Fruit fly (Drosophila melanogaster) whole organism, adult: ENCODE results near the gene CG43901.

Experiments used
- CG11617 ChIP-seq: fragments of 200-800 bp; sonication (Bioruptor generic); optimal IDR thresholded peaks from 2 replicates; lab custom pipeline; 2017; ENCODE audit warnings: mild to moderate bottlenecking, missing biosample characterization, missing genetic modification reagents, missing genetic modification characterization
- CG12768 ChIP-seq: fragments of 200-800 bp; sonication (Bioruptor generic); optimal IDR thresholded peaks from 2 replicates; lab custom pipeline; 2017; ENCODE audit warnings: missing biosample characterization, missing genetic modification characterization, mild to moderate bottlenecking, moderate library complexity, missing genetic modification reagents
- CG14711 ChIP-seq: fragments of 200-800 bp; sonication (Bioruptor generic); optimal IDR thresholded peaks from 2 replicates; lab custom pipeline; 2018; ENCODE audit warnings: missing biosample characterization, mild to moderate bottlenecking, missing genetic modification characterization, moderate library complexity
- CG1620 ChIP-seq: fragments of 200-800 bp; sonication (Bioruptor generic); optimal IDR thresholded peaks from 2 replicates; lab custom pipeline; 2016; ENCODE audit warnings: missing biosample characterization, missing genetic modification characterization
- CG33017 ChIP-seq: fragments of 200-800 bp; sonication (Bioruptor generic); optimal IDR thresholded peaks from 2 replicates; lab custom pipeline; 2018; ENCODE audit warnings: missing biosample characterization, mild to moderate bottlenecking, missing genetic modification characterization, moderate library complexity
- CG5204 ChIP-seq: fragments of 200-800 bp; sonication (Bioruptor generic); optimal IDR thresholded peaks from 2 replicates; lab custom pipeline; 2016; ENCODE audit warnings: missing biosample characterization, missing genetic modification characterization
- CG7045 ChIP-seq: fragments of 200-800 bp; sonication (Bioruptor generic); optimal IDR thresholded peaks from 2 replicates; lab custom pipeline; 2017; ENCODE audit warnings: missing biosample characterization, mild to moderate bottlenecking, missing genetic modification characterization
- CG7101 ChIP-seq: fragments of 200-800 bp; sonication (Bioruptor generic); optimal IDR thresholded peaks from 2 replicates; lab custom pipeline; 2018; ENCODE audit warnings: missing biosample characterization, mild to moderate bottlenecking, missing genetic modification characterization, moderate library complexity
- Clk ChIP-seq: fragments of 200-800 bp; sonication (Bioruptor generic); optimal IDR thresholded peaks from 2 replicates; lab custom pipeline; 2017; ENCODE audit warnings: missing biosample characterization, missing genetic modification characterization
- Crg-1 ChIP-seq: fragments of 200-800 bp; sonication (Bioruptor generic); optimal IDR thresholded peaks from 2 replicates; lab custom pipeline; 2016; ENCODE audit warnings: missing biosample characterization, missing genetic modification characterization
- Hr96 ChIP-seq: fragments of 200-800 bp; sonication (Bioruptor generic); optimal IDR thresholded peaks from 2 replicates; lab custom pipeline; 2016; ENCODE audit warnings: missing biosample characterization, missing genetic modification characterization
- Mnt ChIP-seq: fragments of 200-800 bp; sonication (Bioruptor generic); optimal IDR thresholded peaks from 2 replicates; lab custom pipeline; 2016; ENCODE audit warnings: missing biosample characterization, mild to moderate bottlenecking, missing genetic modification characterization
- bab1 ChIP-seq: fragments of 200-800 bp; sonication (Bioruptor generic); optimal IDR thresholded peaks from 3 replicates; lab custom pipeline; 2019; ENCODE audit warnings: missing biosample characterization, mild to moderate bottlenecking, missing genetic modification characterization, moderate library complexity
- cic ChIP-seq: fragments of 200-800 bp; sonication (Bioruptor generic); optimal IDR thresholded peaks from 2 replicates; lab custom pipeline; 2017; ENCODE audit warnings: missing biosample characterization, mild to moderate bottlenecking, missing genetic modification characterization, moderate library complexity
- cnc ChIP-seq, 2 experiments: fragments of >200 bp; optimal IDR thresholded peaks; 2 replicates each; lab custom pipeline; 2017
- kay ChIP-seq: fragments of 200-800 bp; sonication (Bioruptor generic); peaks from one replicate; lab custom pipeline; 2016; ENCODE audit warnings: missing biosample characterization, missing genetic modification characterization, borderline replicate concordance
- ovo ChIP-seq: fragments of 200-800 bp; sonication (Bioruptor generic); optimal IDR thresholded peaks from 2 replicates; lab custom pipeline; 2016; ENCODE audit warnings: missing biosample characterization, missing genetic modification characterization
- pad ChIP-seq: fragments of 200-800 bp; sonication (Bioruptor generic); optimal IDR thresholded peaks from 3 replicates; lab custom pipeline; 2017; ENCODE audit warnings: missing biosample characterization, missing genetic modification characterization, mild to moderate bottlenecking, moderate library complexity, missing genetic modification reagents
- tj ChIP-seq: fragments of 200-800 bp; sonication (Bioruptor generic); optimal IDR thresholded peaks from 3 replicates; lab custom pipeline; 2017; ENCODE audit warnings: missing biosample characterization, mild to moderate bottlenecking, missing genetic modification characterization, moderate library complexity
- toe ChIP-seq: fragments of 200-800 bp; sonication (Bioruptor generic); optimal IDR thresholded peaks from 2 replicates; lab custom pipeline; 2016; ENCODE audit warnings: missing biosample characterization, missing genetic modification characterization

Gene CG43901

dm6 chrX:10921665-10922064, 16.1 kb downstream of the CG43901 start:
- TF ChIP-seq Hr96 (GFP tag; lab: Kevin White, UChicago) (no peak), CG5204 (GFP tag; lab: Kevin White, UChicago) (no peak), CG7045 (GFP tag; lab: Kevin White, UChicago) (no peak), Mnt (GFP tag; lab: Kevin White, UChicago) (no peak), CG11617 (GFP tag; lab: Kevin White, UChicago) (no peak), CG1620 (GFP tag; lab: Kevin White, UChicago) (no peak), kay (GFP tag; lab: Kevin White, UChicago) (no peak), toe (GFP tag; lab: Kevin White, UChicago) (no peak), bab1 (GFP tag; lab: Kevin White, UChicago) (no peak), ovo (GFP tag; lab: Kevin White, UChicago) (no peak), Clk (GFP tag; lab: Kevin White, UChicago) (no peak), Crg-1 (GFP tag; lab: Kevin White, UChicago) (no peak), CG33017 (tag; lab: Kevin White, UChicago) (no peak), CG14711 (tag; lab: Kevin White, UChicago) (no peak), cnc (optimal IDR thresholded peaks at IDR 0.05; lab: Kevin White, UChicago) (no peak), tj (GFP tag; lab: Kevin White, UChicago) (no peak)

- TF ChIP-seq tj (GFP tag; lab: Kevin White, UChicago): no peak
- no peak for TF ChIP-seq pad (GFP tag; lab: Kevin White, UChicago)
- TF ChIP-seq cnc (optimal IDR thresholded peaks at IDR 0.05; lab: Kevin White, UChicago): no peak
- TF ChIP-seq CG12768 (GFP tag; lab: Kevin White, UChicago): no peak
- peak; percentile 16 for TF ChIP-seq kay (GFP tag; lab: Kevin White, UChicago)
- TF ChIP-seq CG14711 (tag; lab: Kevin White, UChicago): no peak
- no peak for TF ChIP-seq CG5204 (GFP tag; lab: Kevin White, UChicago)
- no peak for TF ChIP-seq Mnt (GFP tag; lab: Kevin White, UChicago)
- no peak for TF ChIP-seq Crg-1 (GFP tag; lab: Kevin White, UChicago)
Measured at dm6 chrX:10922178-10922577, 16.6 kb downstream of the CG43901 start.

dm6 chrX:10923711-10924281, 18.2 kb downstream of the CG43901 start, which contains the start of gene v:
Gene v (plus strand): TSS chrX:10923972.
- TF ChIP-seq CG12768 (GFP tag; lab: Kevin White, UChicago) (no peak), Clk (GFP tag; lab: Kevin White, UChicago) (no peak), Mnt (GFP tag; lab: Kevin White, UChicago) (no peak), CG14711 (tag; lab: Kevin White, UChicago) (no peak), CG11617 (GFP tag; lab: Kevin White, UChicago) (no peak), cic (GFP tag; lab: Kevin White, UChicago) (peak; percentile 41), CG1620 (GFP tag; lab: Kevin White, UChicago) (no peak)

- no peak for TF ChIP-seq cic (GFP tag; lab: Kevin White, UChicago)
- TF ChIP-seq Crg-1 (GFP tag; lab: Kevin White, UChicago): no peak
- no peak for TF ChIP-seq CG33017 (tag; lab: Kevin White, UChicago)
- TF ChIP-seq ovo (GFP tag; lab: Kevin White, UChicago): no peak
- no peak for TF ChIP-seq bab1 (GFP tag; lab: Kevin White, UChicago)
- TF ChIP-seq CG5204 (GFP tag; lab: Kevin White, UChicago): no peak
- no peak for TF ChIP-seq kay (GFP tag; lab: Kevin White, UChicago)
Measured at dm6 chrX:10926245-10926644, 20.7 kb downstream of the CG43901 start.

- TF ChIP-seq Hr96 (GFP tag; lab: Kevin White, UChicago) (peak; percentile 73), ovo (GFP tag; lab: Kevin White, UChicago) (peak; percentile 88), CG7101 (tag; lab: Kevin White, UChicago) (peak; percentile 41), CG1620 (GFP tag; lab: Kevin White, UChicago) (peak; percentile 6), pad (GFP tag; lab: Kevin White, UChicago) (no peak), Mnt (GFP tag; lab: Kevin White, UChicago) (peak; percentile 76), kay (GFP tag; lab: Kevin White, UChicago) (peak; percentile 74), CG14711 (tag; lab: Kevin White, UChicago) (peak; percentile 29), cic (GFP tag; lab: Kevin White, UChicago) (peak; percentile 76), cnc (optimal IDR thresholded peaks at IDR 0.05; lab: Kevin White, UChicago) (no peak), CG33017 (tag; lab: Kevin White, UChicago) (peak; percentile 31), Clk (GFP tag; lab: Kevin White, UChicago) (peak; percentile 68), toe (GFP tag; lab: Kevin White, UChicago) (peak; percentile 64), tj (GFP tag; lab: Kevin White, UChicago) (peak; percentile 60), Crg-1 (GFP tag; lab: Kevin White, UChicago) (no peak), CG5204 (GFP tag; lab: Kevin White, UChicago) (no peak), CG12768 (GFP tag; lab: Kevin White, UChicago) (peak; percentile 56), CG7045 (GFP tag; lab: Kevin White, UChicago) (no peak), bab1 (GFP tag; lab: Kevin White, UChicago) (peak; percentile 87), CG11617 (GFP tag; lab: Kevin White, UChicago) (peak; percentile 14)
Measured at dm6 chrX:10927110-10927509, 21.5 kb downstream of the CG43901 start, which contains the start of gene CG2145. Gene CG2145 (plus strand): TSS chrX:10927399.
